Fruit fly (Drosophila melanogaster) whole organism, embryonic: ENCODE results near the gene CG31445.

Experiments used
- Atf6 ChIP-seq: fragments of 200-800 bp; sonication (Bioruptor generic); IDR thresholded peaks from 2 replicates; pipeline ENCODE4 v1.3.6; 2022; ENCODE audit warnings: missing biosample characterization, missing genetic modification characterization
- B-H1 ChIP-seq: fragments of 200-800 bp; sonication (Bioruptor generic); IDR thresholded peaks from 3 replicates; pipeline ENCODE4 v1.3.6; 2022; ENCODE audit warnings: missing biosample characterization, missing genetic modification characterization
- CG12391 ChIP-seq: fragments of 200-800 bp; sonication (Bioruptor generic); optimal IDR thresholded peaks from 3 replicates; lab custom pipeline; 2018; ENCODE audit warnings: missing biosample characterization, mild to moderate bottlenecking, missing genetic modification characterization, moderate library complexity
- CG13775 ChIP-seq: fragments of 200-800 bp; sonication (Bioruptor generic); optimal IDR thresholded peaks from 3 replicates; lab custom pipeline; 2017; ENCODE audit warnings: missing biosample characterization, mild to moderate bottlenecking, missing genetic modification characterization
- CG1602 ChIP-seq: fragments of 200-800 bp; sonication (Bioruptor generic); optimal IDR thresholded peaks from 3 replicates; lab custom pipeline; 2016; ENCODE audit warnings: missing biosample characterization, missing genetic modification characterization
- CG2116 ChIP-seq: fragments of 200-800 bp; sonication (Bioruptor generic); optimal IDR thresholded peaks from 3 replicates; lab custom pipeline; 2018; ENCODE audit warnings: missing biosample characterization, mild to moderate bottlenecking, missing genetic modification characterization
- CG32772 ChIP-seq: fragments of 200-800 bp; sonication (Bioruptor generic); IDR thresholded peaks from 2 replicates; pipeline ENCODE4 v1.3.6; 2022; ENCODE audit warnings: missing biosample characterization, missing genetic modification characterization
- CG3726 ChIP-seq: fragments of 200-800 bp; sonication (Bioruptor generic); IDR thresholded peaks from 3 replicates; pipeline ENCODE4, ENCODE4 v1.3.6; 2022; ENCODE audit warnings: missing biosample characterization, missing genetic modification characterization
- CG3838 ChIP-seq: fragments of 200-800 bp; sonication (Bioruptor generic); optimal IDR thresholded peaks from 3 replicates; lab custom pipeline; 2016; ENCODE audit warnings: missing biosample characterization, missing genetic modification characterization
- CG6765 ChIP-seq: fragments of 200-800 bp; sonication (Bioruptor generic); optimal IDR thresholded peaks from 3 replicates; lab custom pipeline; 2017; ENCODE audit warnings: missing biosample characterization, mild to moderate bottlenecking, missing genetic modification characterization
- Camta ChIP-seq: fragments of 200-800 bp; sonication (Bioruptor generic); optimal IDR thresholded peaks from 2 replicates; lab custom pipeline; 2016; ENCODE audit warnings: missing biosample characterization, missing genetic modification characterization
- Doc2 ChIP-seq: fragments of 200-800 bp; sonication (Bioruptor generic); IDR thresholded peaks from 2 replicates; pipeline ENCODE4 v1.3.6; 2022; ENCODE audit warnings: missing biosample characterization, missing genetic modification characterization
- ERR ChIP-seq: fragments of 200-800 bp; sonication (Bioruptor generic); optimal IDR thresholded peaks from 2 replicates; lab custom pipeline; 2016; ENCODE audit warnings: missing biosample characterization, missing genetic modification characterization
- Gsc ChIP-seq: fragments of 200-800 bp; sonication (Bioruptor generic); IDR thresholded peaks from 2 replicates; pipeline ENCODE4 v1.3.6; 2022; ENCODE audit warnings: missing biosample characterization, missing genetic modification characterization
- H15 ChIP-seq: fragments of 200-800 bp; sonication (Bioruptor generic); IDR thresholded peaks from 3 replicates; pipeline ENCODE4 v1.3.6; 2022; ENCODE audit warnings: missing biosample characterization, missing genetic modification characterization
- Hey ChIP-seq: fragments of 200-800 bp; sonication (Bioruptor generic); optimal IDR thresholded peaks from 3 replicates; lab custom pipeline; 2018; ENCODE audit warnings: missing biosample characterization, mild to moderate bottlenecking, missing genetic modification characterization
- Lpt ChIP-seq: fragments of >200 bp; optimal IDR thresholded peaks from 2 replicates; lab custom pipeline; 2018; ENCODE audit warnings: missing biosample characterization, missing genetic modification characterization
- NC2β ChIP-seq: fragments of 200-800 bp; sonication (Bioruptor generic); optimal IDR thresholded peaks from 2 replicates; lab custom pipeline; 2016; ENCODE audit warnings: missing biosample characterization, missing genetic modification characterization
- Opbp ChIP-seq: fragments of 200-800 bp; sonication (Bioruptor generic); IDR thresholded peaks from 3 replicates; pipeline ENCODE4 v1.3.6; 2022; ENCODE audit warnings: missing biosample characterization, missing genetic modification characterization; ENCODE audit not compliant: partially characterized antibody
- Rx ChIP-seq: fragments of 200-800 bp; sonication (Bioruptor generic); IDR thresholded peaks from 2 replicates; pipeline ENCODE4 v1.3.6; 2022; ENCODE audit warnings: missing biosample characterization, missing genetic modification characterization
- Sry-β ChIP-seq: fragments of 200-800 bp; sonication (Bioruptor generic); optimal IDR thresholded peaks from 2 replicates; lab custom pipeline; 2018; ENCODE audit warnings: missing biosample characterization, mild to moderate bottlenecking, missing genetic modification characterization, moderate library complexity
- Trl ChIP-seq, 3 experiments: fragments of >200 bp in 2 of 3; fragments of 200-800 bp in 1 of 3; sonication (Bioruptor generic) in 1 of 3; optimal IDR thresholded peaks; 2 replicates in 1 of 3; 3 replicates in 2 of 3; lab custom pipeline; 2016 to 2017; ENCODE audit warnings: missing biosample characterization in 1 of 3, missing genetic modification characterization in 1 of 3
- ara ChIP-seq: fragments of 200-800 bp; sonication (Bioruptor generic); IDR thresholded peaks from 2 replicates; pipeline ENCODE4 v1.3.6; 2022; ENCODE audit warnings: missing biosample characterization, missing genetic modification characterization
- fru ChIP-seq: fragments of >200 bp; optimal IDR thresholded peaks from 2 replicates; lab custom pipeline; 2017
- ftz-f1 ChIP-seq: fragments of 200-800 bp; sonication (Bioruptor generic); optimal IDR thresholded peaks from 2 replicates; lab custom pipeline; 2016; ENCODE audit warnings: missing biosample characterization, missing genetic modification characterization
- gcm ChIP-seq: fragments of 200-800 bp; sonication (Bioruptor generic); optimal IDR thresholded peaks from 2 replicates; lab custom pipeline; 2019; ENCODE audit warnings: missing biosample characterization, mild to moderate bottlenecking, missing genetic modification characterization, moderate library complexity
- gem ChIP-seq: fragments of 200-800 bp; sonication (Bioruptor generic); optimal IDR thresholded peaks from 2 replicates; lab custom pipeline; 2019; ENCODE audit warnings: missing biosample characterization, mild to moderate bottlenecking, missing genetic modification characterization, moderate library complexity
- grau ChIP-seq: fragments of 200-800 bp; optimal IDR thresholded peaks from 3 replicates; lab custom pipeline; 2019; ENCODE audit warnings: missing biosample characterization, mild to moderate bottlenecking, missing genetic modification characterization, moderate library complexity
- gsb ChIP-seq: fragments of 200-800 bp; sonication (Bioruptor generic); IDR thresholded peaks from 2 replicates; pipeline ENCODE4 v1.3.6; 2022; ENCODE audit warnings: missing biosample characterization, missing genetic modification characterization
- hbn ChIP-seq: fragments of 200-800 bp; sonication (Bioruptor generic); IDR thresholded peaks from 2 replicates; pipeline ENCODE4 v1.3.6; 2022; ENCODE audit warnings: missing biosample characterization, missing genetic modification characterization; ENCODE audit not compliant: partially characterized antibody
- lola ChIP-seq, 3 experiments: fragments of >200 bp in 2 of 3; fragments of 200-800 bp in 1 of 3; sonication (Bioruptor generic) in 1 of 3; optimal IDR thresholded peaks; 2 replicates each; lab custom pipeline; 2017 to 2019; ENCODE audit warnings: missing biosample characterization in 3 of 3, missing genetic modification characterization in 3 of 3, mild to moderate bottlenecking in 1 of 3, moderate library complexity in 1 of 3
- lov ChIP-seq, 2 experiments: fragments of 200-800 bp in 1 of 2; fragments of >200 bp in 1 of 2; sonication (Bioruptor generic) in 1 of 2; IDR thresholded peaks in 1 of 2; optimal IDR thresholded peaks in 1 of 2; 2 replicates in 1 of 2; 3 replicates in 1 of 2; pipeline versions ENCODE4 v1.3.6 to Lab custom; 2017 to 2022; ENCODE audit warnings: missing biosample characterization in 1 of 2, missing genetic modification characterization in 1 of 2
- mirr ChIP-seq: fragments of 200-800 bp; sonication (Bioruptor generic); optimal IDR thresholded peaks from 3 replicates; lab custom pipeline; 2018; ENCODE audit warnings: missing biosample characterization, mild to moderate bottlenecking, missing genetic modification characterization
- pita ChIP-seq: fragments of 200-800 bp; sonication (Bioruptor generic); optimal IDR thresholded peaks from 2 replicates; lab custom pipeline; 2017; ENCODE audit warnings: missing biosample characterization, mild to moderate bottlenecking, missing genetic modification characterization
- pnt ChIP-seq: fragments of 200-800 bp; sonication (Bioruptor generic); optimal IDR thresholded peaks from 3 replicates; lab custom pipeline; 2016; ENCODE audit warnings: missing biosample characterization, missing genetic modification characterization
- pros ChIP-seq: fragments of 200-800 bp; sonication (Bioruptor generic); optimal IDR thresholded peaks from 3 replicates; lab custom pipeline; 2019; ENCODE audit warnings: missing biosample characterization, mild to moderate bottlenecking, missing genetic modification characterization, moderate library complexity
- pum ChIP-seq: fragments of 200-800 bp; sonication (Bioruptor generic); optimal IDR thresholded peaks from 2 replicates; lab custom pipeline; 2016; ENCODE audit warnings: missing biosample characterization, missing genetic modification characterization
- row ChIP-seq: fragments of 200-800 bp; sonication (Bioruptor generic); IDR thresholded peaks from 3 replicates; pipeline ENCODE4 v1.3.6; 2022; ENCODE audit warnings: missing biosample characterization, missing genetic modification characterization
- sd ChIP-seq: fragments of 200-800 bp; sonication (Bioruptor generic); optimal IDR thresholded peaks from 3 replicates; lab custom pipeline; 2018; ENCODE audit warnings: missing biosample characterization, mild to moderate bottlenecking, missing genetic modification characterization, moderate library complexity
- sens ChIP-seq: fragments of 200-800 bp; sonication (Bioruptor generic); peaks from one replicate; lab custom pipeline; 2016; ENCODE audit warnings: missing biosample characterization, missing genetic modification characterization
- seq ChIP-seq: fragments of 200-800 bp; sonication (Bioruptor generic); IDR thresholded peaks from 2 replicates; pipeline ENCODE4 v1.3.6; 2022; ENCODE audit warnings: missing biosample characterization, missing genetic modification characterization
- sima ChIP-seq: fragments of 200-800 bp; sonication (Bioruptor generic); optimal IDR thresholded peaks from 2 replicates; lab custom pipeline; 2016; ENCODE audit warnings: missing biosample characterization, missing genetic modification characterization
- sr ChIP-seq: fragments of 200-800 bp; sonication (Bioruptor generic); IDR thresholded peaks from 3 replicates; pipeline ENCODE4 v1.3.6; 2022; ENCODE audit warnings: missing biosample characterization, missing genetic modification characterization
- stwl ChIP-seq: fragments of 200-800 bp; sonication (Bioruptor generic); optimal IDR thresholded peaks from 3 replicates; lab custom pipeline; 2018; ENCODE audit warnings: missing biosample characterization, mild to moderate bottlenecking, missing genetic modification characterization, moderate library complexity
- vfl ChIP-seq: fragments of 200-800 bp; sonication (Bioruptor generic); optimal IDR thresholded peaks from 2 replicates; lab custom pipeline; 2016; ENCODE audit warnings: missing biosample characterization, missing genetic modification characterization
- vvl ChIP-seq: fragments of 200-800 bp; sonication (Bioruptor generic); IDR thresholded peaks from 2 replicates; pipeline ENCODE4 v1.3.6; 2022; ENCODE audit warnings: missing biosample characterization, missing genetic modification characterization
- yki ChIP-seq: fragments of >200 bp; optimal IDR thresholded peaks from 3 replicates; lab custom pipeline; 2018

CG31445 gene

DNA sequence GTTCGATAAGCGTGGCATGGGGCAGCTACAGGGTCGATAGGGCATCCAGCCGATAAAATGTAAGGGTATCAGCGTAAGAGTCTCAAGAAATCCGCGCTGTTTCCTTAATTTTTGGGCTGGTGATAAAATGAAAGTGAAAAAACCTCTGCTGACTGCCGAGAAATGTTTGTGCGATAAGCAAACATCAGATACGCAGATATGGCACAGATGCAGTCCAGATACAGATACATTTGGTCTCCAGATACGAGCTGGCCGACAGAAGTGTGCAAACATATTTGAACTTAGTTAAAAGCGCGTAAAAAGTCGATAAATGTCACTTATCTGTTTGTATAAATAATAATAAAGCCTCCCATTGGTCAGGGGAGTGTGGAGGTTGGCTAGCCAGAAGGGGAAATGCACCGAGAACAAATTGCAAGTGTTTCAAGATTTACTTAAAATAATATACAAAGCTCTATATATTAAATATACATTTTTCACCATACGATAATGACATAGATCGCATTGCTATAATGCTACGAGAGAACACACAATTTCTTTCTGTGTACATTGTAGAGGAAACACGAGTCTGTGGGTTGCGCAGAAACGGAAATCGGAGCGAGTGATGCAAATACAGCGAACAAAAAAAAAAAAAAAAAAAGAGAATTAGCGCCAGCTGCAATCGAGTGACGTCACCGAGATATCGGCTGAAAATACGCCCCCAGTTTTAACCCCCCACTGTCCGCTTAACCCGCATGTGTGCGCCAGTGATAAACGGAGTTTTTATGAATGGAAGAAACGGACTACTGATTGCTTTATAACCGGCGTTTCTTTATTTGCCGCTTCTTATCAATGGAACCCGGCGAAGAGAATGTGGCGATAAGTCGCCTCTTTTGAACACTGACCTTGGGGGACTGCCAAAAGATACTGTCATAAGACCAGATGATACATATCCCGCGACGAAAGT, 46.2 kb upstream of the CG31445 start (continued):
- TF ChIP-seq vvl (GFP tag; lab: Robert Waterston, UW) (peak; percentile 49; the same call in 1 of the 2 replicates), Rx (GFP tag; lab: Robert Waterston, UW) (0 out of 2 replicates have a peak, but pooled peaks have one; percentile 35)

DNA sequence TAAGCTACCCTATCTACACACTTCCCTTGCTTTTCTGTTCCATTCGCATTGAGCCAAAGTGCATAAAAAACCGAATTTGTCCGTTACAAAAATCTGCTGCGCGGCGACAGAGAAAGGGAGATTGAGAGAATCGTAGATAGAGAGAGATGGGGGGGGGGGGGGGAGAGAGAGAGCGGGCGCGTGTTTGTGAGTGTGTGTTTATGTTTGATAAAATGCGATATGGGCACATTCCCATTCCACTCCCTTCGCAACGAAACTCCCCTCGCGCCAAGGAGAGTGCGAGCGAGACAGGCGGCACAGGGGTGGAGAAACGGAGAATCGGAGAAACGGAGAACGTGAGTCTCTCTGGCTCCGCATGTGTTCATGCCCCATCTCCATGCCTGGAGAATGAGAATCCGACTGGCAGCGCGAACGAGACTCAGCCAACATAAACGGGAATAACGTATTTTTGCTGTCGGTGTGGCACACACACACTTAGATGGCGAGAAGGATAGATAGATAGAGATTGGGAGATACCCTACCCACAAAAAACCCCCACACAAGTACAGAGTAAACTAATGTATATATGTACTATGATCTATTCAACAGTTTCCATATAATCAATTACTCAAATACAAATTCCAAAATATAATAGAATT, 42.8 kb upstream of the CG31445 start:
- TF ChIP-seq pita (GFP tag; lab: Kevin White, UChicago) (no peak), Hey (tag; lab: Kevin White, UChicago) (peak; percentile 45), CG13775 (GFP tag; lab: Kevin White, UChicago) (no peak), CG3726 (GFP tag; lab: Robert Waterston, UW) (no peak), gcm (GFP tag; lab: Kevin White, UChicago) (peak; percentile 25), pnt (GFP tag; lab: Kevin White, UChicago) (no peak), CG6765 (GFP tag; lab: Kevin White, UChicago) (no peak), sima (GFP tag; lab: Kevin White, UChicago) (no peak), grau (tag; lab: Kevin White, UChicago) (no peak), CG2116 (GFP tag; lab: Kevin White, UChicago) (no peak), Sry-β (GFP tag; lab: Kevin White, UChicago) (no peak), Doc2 (GFP tag; lab: Robert Waterston, UW) (no peak), ftz-f1 (GFP tag; lab: Kevin White, UChicago) (no peak), CG12391 (tag; lab: Kevin White, UChicago) (no peak), NC2β (GFP tag; lab: Kevin White, UChicago) (no peak), pros (GFP tag; lab: Kevin White, UChicago) (peak; percentile 97), hbn (GFP tag; lab: Robert Waterston, UW) (no peak), ERR (no peak), Lpt (GFP tag; lab: Kevin White, UChicago) (no peak), Gsc (GFP tag; lab: Robert Waterston, UW) (no peak), lola (GFP tag; optimal IDR thresholded peaks at IDR 0.05; lab: Kevin White, UChicago) (peak in 1 of 3 experiments; percentile 2), Opbp (GFP tag; lab: Robert Waterston, UW) (peak; percentile 41; the same call in 1 of the 3 replicates), vfl (GFP tag; lab: Kevin White, UChicago) (no peak), CG1602 (GFP tag; lab: Kevin White, UChicago) (no peak), row (GFP tag; lab: Robert Waterston, UW) (no peak), pum (GFP tag; lab: Kevin White, UChicago) (no peak), CG32772 (GFP tag; lab: Robert Waterston, UW) (no peak), sr (GFP tag; lab: Robert Waterston, UW) (no peak), Atf6 (GFP tag; lab: Robert Waterston, UW) (no peak), sd (tag; lab: Kevin White, UChicago) (peak; percentile 38), stwl (tag; lab: Kevin White, UChicago) (no peak), fru (lab: Kevin White, UChicago) (no peak), B-H1 (GFP tag; lab: Robert Waterston, UW) (no peak), yki (lab: Kevin White, UChicago) (peak; percentile 41), H15 (GFP tag; lab: Robert Waterston, UW) (no peak), CG3838 (GFP tag; lab: Kevin White, UChicago) (no peak), Trl (optimal IDR thresholded peaks at IDR 0.05; lab: Kevin White, UChicago) (peak; percentile 26 to 86), Trl (GFP tag; optimal IDR thresholded peaks at IDR 0.05; lab: Kevin White, UChicago) (no peak), gem (tag; lab: Kevin White, UChicago) (peak; percentile 33), Camta (GFP tag; lab: Kevin White, UChicago) (no peak), mirr (GFP tag; lab: Kevin White, UChicago) (no peak), lov (optimal IDR thresholded peaks at IDR 0.05; lab: Kevin White, UChicago) (no peak), lov (GFP tag; IDR thresholded peaks at IDR 0.05; lab: Robert Waterston, UW) (no peak), ara (GFP tag; lab: Robert Waterston, UW) (no peak), gsb (GFP tag; lab: Robert Waterston, UW) (no peak), seq (GFP tag; lab: Robert Waterston, UW) (peak; percentile 40; the same call in 1 of the 2 replicates), sens (GFP tag; lab: Kevin White, UChicago) (peak; percentile 43)
